Fruit fly (Drosophila melanogaster) whole organism, wandering third instar larva: ENCODE data around the gene CG10845.

Experiments
- Abd-B ChIP-seq: fragments of >200 bp; optimal IDR thresholded peaks from 2 replicates; lab custom pipeline; 2017; ENCODE audit warnings: missing biosample characterization, missing genetic modification characterization
- CG32264 ChIP-seq: fragments of 200-800 bp; sonication (Bioruptor generic); optimal IDR thresholded peaks from 2 replicates; lab custom pipeline; 2016; ENCODE audit warnings: missing biosample characterization, missing genetic modification characterization
- CrebA ChIP-seq: fragments of 200-800 bp; sonication (Bioruptor generic); optimal IDR thresholded peaks from 2 replicates; lab custom pipeline; 2016; ENCODE audit warnings: missing biosample characterization, mild to moderate bottlenecking, missing genetic modification characterization, borderline replicate concordance
- Dfd ChIP-seq: fragments of >200 bp; optimal IDR thresholded peaks from 2 replicates; lab custom pipeline; 2017; ENCODE audit warnings: missing biosample characterization, missing genetic modification characterization
- Dif ChIP-seq: fragments of 200-275, 200-300 bp; sonication (Bioruptor generic); optimal IDR thresholded peaks from 2 replicates; lab custom pipeline; 2018; ENCODE audit warnings: missing biosample characterization, missing genetic modification characterization; ENCODE audit not compliant: partially characterized antibody
- GATAd ChIP-seq: sonication (Bioruptor generic); optimal IDR thresholded peaks from 2 replicates; lab custom pipeline; 2016; ENCODE audit warnings: missing biosample characterization, missing genetic modification characterization
- HLH106 ChIP-seq: fragments of 200-800 bp; optimal IDR thresholded peaks from 3 replicates; lab custom pipeline; 2019; ENCODE audit warnings: missing biosample characterization, mild to moderate bottlenecking, missing genetic modification characterization, moderate library complexity
- Hnf4 ChIP-seq: fragments of 200-800 bp; sonication (Bioruptor generic); optimal IDR thresholded peaks from 2 replicates; lab custom pipeline; 2016; ENCODE audit warnings: missing biosample characterization, mild to moderate bottlenecking, missing genetic modification characterization
- Hr78 ChIP-seq: fragments of >200 bp; optimal IDR thresholded peaks from 2 replicates; lab custom pipeline; 2017; ENCODE audit warnings: missing biosample characterization, missing genetic modification characterization
- Hr83 ChIP-seq: fragments of 200-300 bp; sonication (Bioruptor generic); optimal IDR thresholded peaks from 2 replicates; lab custom pipeline; 2016; ENCODE audit warnings: missing biosample characterization, mild to moderate bottlenecking, missing genetic modification characterization, moderate library complexity; ENCODE audit not compliant: poor library complexity, severe bottlenecking
- Myc ChIP-seq: fragments of >200 bp; optimal IDR thresholded peaks from 2 replicates; lab custom pipeline; 2017
- N ChIP-seq: fragments of >200 bp; optimal IDR thresholded peaks from 2 replicates; lab custom pipeline; 2018; ENCODE audit warnings: missing biosample characterization, missing external identifiers, missing genetic modification characterization
- Rel ChIP-seq, 2 experiments: fragments of 200-800 bp; sonication (Bioruptor generic) in 1 of 2; optimal IDR thresholded peaks; 2 replicates in 1 of 2; 3 replicates in 1 of 2; lab custom pipeline; 2016 to 2019; ENCODE audit warnings: mild to moderate bottlenecking in 2 of 2, missing biosample characterization in 2 of 2, missing genetic modification characterization in 2 of 2, moderate library complexity in 1 of 2
- Vsx2 ChIP-seq: fragments of 200-300, 225-300 bp; sonication (Bioruptor generic); optimal IDR thresholded peaks from 2 replicates; lab custom pipeline; 2018; ENCODE audit warnings: missing biosample characterization, missing genetic modification characterization; ENCODE audit not compliant: partially characterized antibody
- br ChIP-seq: fragments of 200-800 bp; sonication (Bioruptor generic); optimal IDR thresholded peaks from 2 replicates; lab custom pipeline; 2016; ENCODE audit warnings: missing biosample characterization, missing genetic modification characterization
- dl ChIP-seq, 2 experiments: fragments of 175-275, 200-275 bp in 1 of 2; fragments of 200-275 bp in 1 of 2; sonication (Bioruptor generic); optimal IDR thresholded peaks; lab custom pipeline; 2018; ENCODE audit warnings: mild to moderate bottlenecking in 2 of 2, missing biosample characterization in 2 of 2, missing genetic modification characterization in 2 of 2, moderate library complexity in 2 of 2; ENCODE audit not compliant: partially characterized antibody in 2 of 2, insufficient read depth in 1 of 2
- dmrt93B ChIP-seq: fragments of 200-800 bp; sonication (Bioruptor generic); optimal IDR thresholded peaks from 2 replicates; lab custom pipeline; 2018; ENCODE audit warnings: missing biosample characterization, mild to moderate bottlenecking, missing genetic modification characterization
- foxo ChIP-seq, 2 experiments: fragments of 200-800 bp; sonication (Bioruptor generic); optimal IDR thresholded peaks; 2 replicates in 1 of 2; 3 replicates in 1 of 2; lab custom pipeline; 2016 to 2017; ENCODE audit warnings: missing biosample characterization in 2 of 2, missing genetic modification characterization in 2 of 2
- fru ChIP-seq: fragments of 200-800 bp; sonication (Bioruptor generic); optimal IDR thresholded peaks from 3 replicates; lab custom pipeline; 2016; ENCODE audit warnings: missing biosample characterization, mild to moderate bottlenecking, missing genetic modification characterization
- h ChIP-seq: fragments of 200-800 bp; sonication (Bioruptor generic); optimal IDR thresholded peaks from 3 replicates; lab custom pipeline; 2016; ENCODE audit warnings: missing biosample characterization, mild to moderate bottlenecking, missing genetic modification characterization
- lola ChIP-seq: fragments of >200 bp; optimal IDR thresholded peaks from 2 replicates; lab custom pipeline; 2017; ENCODE audit warnings: missing biosample characterization, missing genetic modification characterization
- psq ChIP-seq: fragments of 200-800 bp; sonication (Bioruptor generic); optimal IDR thresholded peaks from 3 replicates; lab custom pipeline; 2017; ENCODE audit warnings: missing biosample characterization, mild to moderate bottlenecking, missing genetic modification characterization, moderate library complexity
- sage ChIP-seq: fragments of 200-800 bp; sonication (Bioruptor generic); optimal IDR thresholded peaks from 2 replicates; lab custom pipeline; 2016; ENCODE audit warnings: missing biosample characterization, mild to moderate bottlenecking, missing genetic modification characterization
- sv ChIP-seq: fragments of 200-800 bp; sonication (Bioruptor generic); optimal IDR thresholded peaks from 3 replicates; lab custom pipeline; 2016; ENCODE audit warnings: missing biosample characterization, missing genetic modification characterization
- tai ChIP-seq: sonication (Bioruptor generic); optimal IDR thresholded peaks from 2 replicates; lab custom pipeline; 2016; ENCODE audit warnings: missing biosample characterization, missing genetic modification characterization
- woc ChIP-seq: sonication (Bioruptor generic); optimal IDR thresholded peaks from 2 replicates; lab custom pipeline; 2016; ENCODE audit warnings: missing biosample characterization, mild to moderate bottlenecking, missing genetic modification characterization

The CG10845 gene

DNA sequence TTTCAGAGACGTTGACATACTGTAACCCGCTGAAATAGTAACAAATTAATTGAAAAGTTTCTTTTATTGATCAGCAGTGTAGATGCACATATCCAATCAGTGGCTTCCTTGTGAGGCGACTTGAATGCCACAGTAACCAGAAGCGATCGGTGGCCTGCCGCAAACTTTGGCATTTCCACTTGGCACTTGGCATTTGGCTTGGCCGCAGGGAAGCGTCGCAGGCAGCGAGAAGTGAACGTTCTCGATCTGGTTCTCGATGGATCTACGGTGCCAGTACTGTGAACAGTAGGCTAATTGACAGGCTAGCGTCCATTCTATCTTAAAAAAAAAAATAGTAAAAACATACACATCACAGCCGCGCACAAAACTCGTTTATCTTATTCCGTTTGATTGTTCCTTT lies at the start of gene CG10845:
Gene CG10845 (plus strand): TSS at position 301 of the 400 bp plus-strand sequence.
- TF ChIP-seq Dfd (GFP tag; lab: Kevin White, UChicago) = no peak
- no peak for TF ChIP-seq br (GFP tag; lab: Kevin White, UChicago)
- no peak for TF ChIP-seq lola (GFP tag; lab: Kevin White, UChicago)
- TF ChIP-seq tai (GFP tag; lab: Kevin White, UChicago) = no peak

DNA sequence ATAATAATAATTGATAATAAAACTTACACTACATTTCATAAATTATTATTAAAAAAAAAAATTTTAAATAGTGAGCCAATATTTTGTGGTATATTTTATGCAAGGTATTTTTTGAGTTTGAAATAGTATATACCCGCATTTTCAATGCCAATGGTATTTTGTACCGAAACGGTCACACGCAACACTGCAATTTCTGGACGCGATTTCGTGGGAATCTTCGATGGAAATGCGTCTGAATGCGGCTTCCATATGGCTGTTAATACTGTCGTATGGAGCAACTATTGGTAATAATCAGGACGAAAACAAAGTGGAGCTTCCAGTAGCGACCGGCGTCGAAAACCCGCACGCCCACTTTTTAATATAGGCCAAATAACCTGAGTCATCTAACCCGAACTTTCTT lies 49.5 kb upstream of the CG10845 start, which contains the start of gene Nct:
Gene Nct (plus strand): TSS at position 173 of the 400 bp plus-strand sequence.
- TF ChIP-seq Rel (GFP tag; optimal IDR thresholded peaks at IDR 0.05; lab: Kevin White, UChicago) = no peak
- TF ChIP-seq Rel (tag; optimal IDR thresholded peaks at IDR 0.05; lab: Kevin White, UChicago) = peak; percentile 59
- no peak for TF ChIP-seq Myc (lab: Kevin White, UChicago)

DNA sequence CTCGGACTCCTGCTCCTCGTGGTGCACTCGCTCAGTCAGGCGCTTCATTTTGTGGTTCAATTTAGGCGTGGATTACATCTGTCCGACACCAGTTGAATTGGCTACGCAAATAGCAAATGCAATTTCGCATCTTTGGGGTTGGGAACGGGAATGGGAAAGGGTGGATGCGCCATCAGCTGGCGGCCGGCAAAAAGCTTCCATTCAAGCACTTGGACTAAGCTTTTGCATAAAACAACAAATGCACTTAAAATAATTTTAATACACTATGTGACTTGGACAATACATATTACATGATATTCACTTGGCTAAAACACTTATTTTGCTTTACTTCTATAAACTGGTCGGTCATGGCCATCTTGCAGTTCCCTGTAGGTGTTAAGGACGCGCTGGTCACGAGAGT lies 44.8 kb upstream of the CG10845 start, which contains the start of gene HDAC11:
Gene HDAC11 (minus strand): TSS at position 101 of the 400 bp plus-strand sequence.
- no peak for TF ChIP-seq Myc (lab: Kevin White, UChicago)
- TF ChIP-seq dl (GFP tag; optimal IDR thresholded peaks at IDR 0.05; lab: Kevin White, UChicago; ENCODE audit: insufficient read depth in 1 of 2, partially characterized antibody in 2 of 2) = no peak
- no peak for TF ChIP-seq HLH106 (tag; lab: Kevin White, UChicago)
- no peak for TF ChIP-seq sage (GFP tag; lab: Kevin White, UChicago)
- no peak for TF ChIP-seq tai (GFP tag; lab: Kevin White, UChicago)
- no peak for TF ChIP-seq Hr78 (GFP tag; lab: Kevin White, UChicago)
- no peak for TF ChIP-seq Hnf4 (GFP tag; lab: Kevin White, UChicago)
- no peak for TF ChIP-seq Dif (GFP tag; lab: Kevin White, UChicago)
- TF ChIP-seq foxo (GFP tag; optimal IDR thresholded peaks at IDR 0.05; lab: Kevin White, UChicago) = no peak

DNA sequence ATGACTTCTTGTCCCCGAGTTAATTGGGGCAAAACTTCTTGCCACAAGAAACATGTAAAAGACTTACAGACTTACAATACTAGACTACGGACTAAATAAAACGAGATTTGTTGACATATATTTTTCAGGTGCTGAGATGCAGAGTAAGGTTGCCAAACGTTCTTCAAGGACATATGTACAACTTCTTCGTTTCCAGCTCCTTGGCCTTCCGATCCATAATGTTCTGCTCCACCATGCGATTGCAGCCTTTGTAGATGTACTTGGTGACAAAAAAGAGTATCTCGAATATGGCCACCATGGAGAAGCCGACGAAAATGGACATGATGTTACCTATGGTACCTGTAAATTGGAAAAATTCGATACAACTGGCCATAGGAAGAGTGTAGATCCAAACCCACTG lies 43.5 kb upstream of the CG10845 start, which contains the start of gene CAH4:
Gene CAH4 (minus strand): TSS at position 101 of the 400 bp plus-strand sequence.
- TF ChIP-seq woc (GFP tag; lab: Kevin White, UChicago) = no peak
- no peak for TF ChIP-seq foxo (GFP tag; optimal IDR thresholded peaks at IDR 0.05; lab: Kevin White, UChicago)
- TF ChIP-seq Dif (GFP tag; lab: Kevin White, UChicago) = no peak
- TF ChIP-seq br (GFP tag; lab: Kevin White, UChicago) = no peak
- no peak for TF ChIP-seq N (GFP tag; lab: Kevin White, UChicago)

DNA sequence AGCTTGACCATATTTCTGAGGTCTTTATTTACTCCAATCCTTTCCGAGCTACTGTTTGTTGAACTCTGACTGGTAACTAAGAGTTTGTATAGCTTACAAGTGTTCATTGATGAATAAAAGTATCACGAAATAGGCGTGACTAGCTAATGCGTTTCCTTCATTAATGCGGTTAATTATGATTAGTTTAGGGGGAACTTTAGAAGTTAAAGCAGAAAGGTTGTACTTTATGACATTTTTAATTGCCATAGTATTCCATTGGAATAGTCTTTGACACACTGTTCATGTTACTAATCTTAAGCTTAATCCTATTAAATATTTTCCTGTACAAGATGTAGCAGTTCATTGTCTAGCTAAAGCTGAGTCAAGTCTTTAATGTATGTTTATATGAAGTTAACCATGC lies 41.2 kb upstream of the CG10845 start, which contains the start of gene ppk22:
Gene ppk22 (minus strand): TSS at position 101 of the 400 bp plus-strand sequence.
- TF ChIP-seq Dif (GFP tag; lab: Kevin White, UChicago) = no peak
- TF ChIP-seq Hr83 (GFP tag; lab: Kevin White, UChicago) = no peak
- no peak for TF ChIP-seq GATAd
- no peak for TF ChIP-seq HLH106 (tag; lab: Kevin White, UChicago)
- no peak for TF ChIP-seq fru (GFP tag; lab: Kevin White, UChicago)

DNA sequence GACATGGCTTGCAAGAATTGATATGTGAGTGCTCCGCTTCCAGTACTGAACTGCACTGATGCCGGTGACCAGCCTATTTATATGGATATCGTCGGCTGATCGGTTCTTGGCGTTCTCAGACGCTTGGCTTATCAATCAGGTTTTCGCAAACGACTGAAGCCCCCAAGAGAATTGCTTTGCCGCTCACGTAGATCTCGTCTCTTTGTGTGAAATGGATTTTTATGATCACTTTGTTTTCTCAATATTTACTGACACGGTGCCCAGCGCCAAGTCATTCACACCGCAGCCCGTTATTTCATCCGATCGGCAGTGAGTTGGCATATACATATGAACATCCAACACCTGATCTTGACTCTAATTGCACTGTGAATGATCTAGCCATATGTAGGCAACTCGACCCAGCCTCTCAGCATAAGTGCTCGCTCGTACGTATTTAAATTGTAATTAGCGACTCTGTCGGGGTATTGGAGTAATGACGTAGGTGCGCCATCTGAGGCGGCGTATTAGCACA lies 40.5 kb upstream of the CG10845 start, which contains the start of gene CG13639:
Gene CG13639 (minus strand): TSS at position 51 of the 511 bp plus-strand sequence.
- TF ChIP-seq h (GFP tag; lab: Kevin White, UChicago) (peak; percentile 11), Dfd (GFP tag; lab: Kevin White, UChicago) (no peak)

DNA sequence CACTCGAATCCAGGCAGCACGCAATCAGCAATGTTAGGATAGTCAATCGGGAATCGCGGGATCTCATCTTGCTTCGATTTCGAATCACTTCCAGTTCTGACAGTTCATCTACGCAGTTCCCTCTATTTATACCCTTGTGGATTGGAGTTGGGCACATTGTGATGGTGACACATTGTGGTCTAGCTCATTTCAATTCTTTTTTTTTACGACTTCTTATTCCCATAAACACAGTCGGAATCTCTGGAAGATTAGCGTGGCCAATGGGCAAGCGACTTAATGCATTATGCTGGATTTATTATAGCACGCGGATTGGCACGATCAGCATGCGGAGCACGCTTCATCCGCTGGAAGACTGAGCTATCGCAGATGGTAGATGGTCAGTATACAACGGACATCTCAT lies 38.9 kb upstream of the CG10845 start, which contains the start of gene CG13640:
Gene CG13640 (minus strand): TSS at position 101 of the 400 bp plus-strand sequence.
- TF ChIP-seq CrebA (GFP tag; lab: Kevin White, UChicago) (no peak), sage (GFP tag; lab: Kevin White, UChicago) (no peak), HLH106 (tag; lab: Kevin White, UChicago) (no peak), sv (GFP tag; lab: Kevin White, UChicago) (no peak), tai (GFP tag; lab: Kevin White, UChicago) (no peak), Abd-B (GFP tag; lab: Kevin White, UChicago) (no peak), Hr78 (GFP tag; lab: Kevin White, UChicago) (no peak), psq (no peak), fru (GFP tag; lab: Kevin White, UChicago) (no peak), CG32264 (GFP tag; lab: Kevin White, UChicago) (no peak), dmrt93B (GFP tag; lab: Kevin White, UChicago) (no peak), dl (GFP tag; optimal IDR thresholded peaks at IDR 0.05; lab: Kevin White, UChicago; ENCODE audit: insufficient read depth in 1 of 2, partially characterized antibody in 2 of 2) (no peak), woc (GFP tag; lab: Kevin White, UChicago) (no peak), Vsx2 (GFP tag; lab: Kevin White, UChicago) (no peak)
